Worm (Caenorhabditis elegans): Measurements from ENCODE around the gene nhr-179.
A peak's percentile ranks its signal among the peaks of the same experiment; 100 is the strongest.

Gene nhr-179

DNA sequence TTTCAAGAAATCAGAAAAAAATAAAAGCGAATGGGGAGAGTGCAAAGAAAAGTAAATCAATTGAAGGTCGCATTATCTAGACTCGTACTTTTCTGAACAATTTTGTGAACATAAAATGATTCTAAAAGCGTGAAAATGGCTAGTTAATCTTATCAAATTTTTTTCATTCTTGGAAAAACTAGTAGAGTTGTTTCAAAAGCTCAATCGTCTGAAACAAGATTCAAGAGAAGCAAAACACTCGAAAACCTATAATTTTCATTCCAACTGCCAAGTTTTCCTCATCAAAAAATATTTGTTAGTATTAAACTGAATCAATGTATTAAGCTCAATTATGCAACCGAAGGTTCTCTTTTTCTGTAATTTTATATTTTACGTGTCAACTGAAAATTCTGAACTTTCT is 29.3 kb upstream of the nhr-179 start, which contains the start of gene irld-45:
irld-45 (plus strand) TSS at position 301 of the 400 bp plus-strand sequence.
- TF ChIP-seq aha-1 (tag) (peak; percentile 67), nhr-25 (tag; optimal IDR thresholded peaks at IDR 0.05; ENCODE audit: borderline replicate concordance, insufficient read depth) (no peak)

DNA sequence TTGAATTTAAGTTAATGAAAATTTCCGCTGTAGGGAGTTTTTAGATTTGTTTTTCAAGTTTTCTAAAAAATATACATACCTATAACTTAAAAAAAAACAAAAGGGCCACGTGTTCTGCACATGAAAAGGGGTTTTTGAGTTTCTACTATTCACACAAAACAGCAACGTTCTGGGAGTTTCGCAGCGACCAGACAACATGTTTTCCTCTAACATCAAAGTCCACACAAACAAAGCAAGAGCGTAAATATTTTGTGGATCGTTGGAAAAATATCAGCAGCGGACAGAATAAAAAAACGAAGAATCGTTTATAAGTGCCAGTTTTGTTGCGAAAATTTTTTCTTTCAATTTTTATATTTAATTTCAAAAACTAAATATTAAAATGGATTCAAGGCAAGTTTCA is 25.2 kb upstream of the nhr-179 start, which contains the start of gene alh-2:
alh-2 (plus strand) TSS at position 284 of the 400 bp plus-strand sequence.
- TF ChIP-seq daf-8 (GFP tag; IDR thresholded peaks at IDR 0.05) (no peak), daf-16 (GFP tag; optimal IDR thresholded peaks at IDR 0.05) (peak in 1 of 2 experiments; percentile 96), daf-16 (tag; optimal IDR thresholded peaks at IDR 0.05) (no peak), nhr-6 (tag; optimal IDR thresholded peaks at IDR 0.05) (no peak)

DNA sequence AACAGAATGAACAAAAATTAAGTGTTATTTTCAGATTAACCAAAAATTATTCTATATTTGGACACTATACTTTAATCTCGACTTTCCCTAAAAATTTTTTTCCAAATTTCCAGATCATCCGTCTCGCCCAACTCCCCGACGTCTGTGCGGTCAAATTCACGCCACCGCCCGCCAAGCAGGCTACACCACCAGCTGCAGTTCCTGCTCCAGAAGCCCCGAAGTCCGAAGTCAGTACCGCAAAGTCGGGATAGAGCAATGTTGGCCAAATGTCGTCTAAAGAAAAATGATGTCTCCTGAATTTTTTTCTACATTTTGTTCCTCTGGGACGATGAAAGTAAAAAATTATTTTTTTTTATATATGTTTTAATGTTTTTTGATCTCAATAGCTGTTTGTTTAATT is 24.1 kb upstream of the nhr-179 start:
- TF ChIP-seq F44E2.7 (GFP tag; IDR thresholded peaks at IDR 0.05) (peak; percentile 75; the same call in 1 of the 2 replicates), zfp-3 (GFP tag; conservative IDR thresholded peaks at IDR 0.05) (no peak), dmd-8 (GFP tag; IDR thresholded peaks at IDR 0.05) (0 out of 2 replicates have a peak, but pooled peaks have one; percentile 25)

DNA sequence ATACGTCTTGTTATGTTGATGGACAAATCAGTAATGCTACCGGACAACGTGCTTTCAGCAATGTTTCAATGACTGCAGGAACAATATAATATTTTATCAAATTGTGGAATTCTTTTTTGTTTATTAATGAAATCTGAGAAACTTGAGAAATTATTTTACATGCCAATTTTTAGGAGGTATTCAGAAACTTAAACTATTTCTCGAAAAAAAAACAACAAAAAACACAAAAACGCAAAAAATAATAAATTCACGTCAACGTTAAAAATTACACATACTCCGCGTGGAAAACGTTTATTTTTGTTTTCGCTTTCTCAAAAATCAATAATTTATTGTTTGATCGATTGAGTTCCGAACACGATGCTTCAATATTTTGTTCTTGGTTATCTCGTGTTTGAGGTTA is 23.5 kb upstream of the nhr-179 start, which contains the start of gene Y46H3D.1:
Y46H3D.1 (plus strand) TSS at position 301 of the 400 bp plus-strand sequence.
- TF ChIP-seq ces-1 (GFP tag; optimal IDR thresholded peaks at IDR 0.05) (no peak), F44E2.7 (GFP tag; IDR thresholded peaks at IDR 0.05) (no peak)

DNA sequence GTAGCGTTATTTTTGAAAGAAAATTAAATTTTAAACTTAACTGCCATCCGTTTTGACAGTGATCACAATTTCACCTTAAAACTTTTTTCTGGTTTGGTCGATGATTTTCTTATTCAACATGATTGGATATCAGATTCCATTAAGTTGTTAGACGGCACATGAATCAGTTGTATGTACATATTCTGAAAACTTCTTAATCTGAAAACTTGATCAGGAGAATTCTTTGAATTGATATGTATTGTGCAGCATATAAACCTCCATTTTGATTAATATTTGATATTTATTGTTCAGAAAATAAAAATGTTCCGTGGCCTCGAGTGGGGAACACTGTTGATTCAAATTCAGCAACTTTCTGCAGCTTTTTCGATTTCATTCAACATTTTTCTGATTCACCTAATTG is 21.3 kb upstream of the nhr-179 start, which contains the start of gene str-221:
str-221 (plus strand) TSS at position 301 of the 400 bp plus-strand sequence.
- TF ChIP-seq F49E8.2 (tag; optimal IDR thresholded peaks at IDR 0.05; ENCODE audit: borderline replicate concordance): no peak
- no peak for TF ChIP-seq dve-1 (tag; optimal IDR thresholded peaks at IDR 0.05; ENCODE audit: insufficient read depth)
- no peak for TF ChIP-seq cey-2 (tag; optimal IDR thresholded peaks at IDR 0.05; ENCODE audit: borderline replicate concordance, insufficient read depth)
- no peak for TF ChIP-seq ama-1 (optimal IDR thresholded peaks at IDR 0.05)
- TF ChIP-seq ZK546.5 (tag; optimal IDR thresholded peaks at IDR 0.05): no peak
- TF ChIP-seq F10B5.3 (tag; optimal IDR thresholded peaks at IDR 0.05): no peak
- TF ChIP-seq zag-1 (tag; optimal IDR thresholded peaks at IDR 0.05): no peak
- TF ChIP-seq F26F4.8 (GFP tag; conservative IDR thresholded peaks at IDR 0.05): no peak
- TF ChIP-seq jun-1 (tag; optimal IDR thresholded peaks at IDR 0.05): no peak
- TF ChIP-seq zfp-2 (tag; optimal IDR thresholded peaks at IDR 0.05): no peak
- TF ChIP-seq saeg-2 (GFP tag; IDR thresholded peaks at IDR 0.05): no peak
- TF ChIP-seq mes-2 (tag; optimal IDR thresholded peaks at IDR 0.05; ENCODE audit: poor library complexity, severe bottlenecking): no peak
- no peak for TF ChIP-seq hlh-11 (tag; optimal IDR thresholded peaks at IDR 0.05)
- TF ChIP-seq madf-5 (GFP tag; IDR thresholded peaks at IDR 0.05): no peak
- no peak for TF ChIP-seq Y75B8A.6 (GFP tag; IDR thresholded peaks at IDR 0.05)
- no peak for TF ChIP-seq dmd-9 (GFP tag; IDR thresholded peaks at IDR 0.05)

DNA sequence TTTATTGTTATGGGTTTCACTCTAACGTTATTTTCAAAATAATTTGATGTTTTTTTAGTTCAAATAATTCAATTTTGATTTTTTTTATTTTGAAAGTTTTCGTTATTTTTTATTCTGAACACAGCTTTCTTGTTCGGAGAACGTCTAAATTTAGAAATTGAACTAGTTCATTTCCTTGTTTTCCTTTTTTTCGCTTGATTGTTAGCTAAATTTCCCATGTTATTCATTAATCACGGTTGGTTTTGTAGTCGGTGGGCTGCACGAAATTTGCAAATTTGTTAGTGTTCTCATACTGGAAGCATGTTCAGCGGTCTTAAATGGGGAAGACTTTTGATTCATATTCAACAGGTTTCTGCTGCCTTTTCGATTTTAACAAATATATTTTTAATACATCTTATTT is 17.2 kb upstream of the nhr-179 start, which contains the start of gene str-222:
str-222 (plus strand) TSS at position 301 of the 400 bp plus-strand sequence.
- TF ChIP-seq mdt-29 (GFP tag; IDR thresholded peaks at IDR 0.05) (no peak), R02D3.7 (tag; optimal IDR thresholded peaks at IDR 0.05) (no peak), ceh-32 (tag; optimal IDR thresholded peaks at IDR 0.05; ENCODE audit: poor library complexity) (no peak), saeg-2 (GFP tag; IDR thresholded peaks at IDR 0.05) (no peak), nhr-11 (tag; optimal IDR thresholded peaks at IDR 0.05) (no peak), nhr-77 (tag; optimal IDR thresholded peaks at IDR 0.05) (no peak), Y48G9A.11 (GFP tag; IDR thresholded peaks at IDR 0.05) (no peak), jun-1 (tag; optimal IDR thresholded peaks at IDR 0.05) (no peak), ZK337.2 (GFP tag; IDR thresholded peaks at IDR 0.05) (no peak), dmd-9 (GFP tag; IDR thresholded peaks at IDR 0.05) (no peak), nhr-6 (tag; optimal IDR thresholded peaks at IDR 0.05) (no peak), dve-1 (tag; optimal IDR thresholded peaks at IDR 0.05; ENCODE audit: insufficient read depth) (no peak), zip-11 (GFP tag; IDR thresholded peaks at IDR 0.05) (no peak), madf-9 (GFP tag; conservative IDR thresholded peaks at IDR 0.05) (no peak), hlh-11 (tag; optimal IDR thresholded peaks at IDR 0.05) (no peak), cey-2 (tag; optimal IDR thresholded peaks at IDR 0.05; ENCODE audit: borderline replicate concordance, insufficient read depth) (no peak), nhr-42 (GFP tag; IDR thresholded peaks at IDR 0.05) (no peak)

Data from whole organism, L4 larva.